Worm (Caenorhabditis elegans): ENCODE data around the gene kvs-1.

The kvs-1 gene

ce11 chrX:7703863-7704262 is 3.1 kb downstream of the kvs-1 start:
- no peak for TF ChIP-seq fkh-10 (GFP tag; optimal IDR thresholded peaks at IDR 0.05)
- TF ChIP-seq hlh-17 (GFP tag; optimal IDR thresholded peaks at IDR 0.05; ENCODE audit: borderline replicate concordance), result no peak
- TF ChIP-seq fos-1 (tag; optimal IDR thresholded peaks at IDR 0.05), result no peak
- no peak for TF ChIP-seq efl-1 (optimal IDR thresholded peaks at IDR 0.05)
- peak in 1 of 2 experiments; percentile 51 for TF ChIP-seq efl-1 (GFP tag; optimal IDR thresholded peaks at IDR 0.05 in 1 of 2)

DNA sequence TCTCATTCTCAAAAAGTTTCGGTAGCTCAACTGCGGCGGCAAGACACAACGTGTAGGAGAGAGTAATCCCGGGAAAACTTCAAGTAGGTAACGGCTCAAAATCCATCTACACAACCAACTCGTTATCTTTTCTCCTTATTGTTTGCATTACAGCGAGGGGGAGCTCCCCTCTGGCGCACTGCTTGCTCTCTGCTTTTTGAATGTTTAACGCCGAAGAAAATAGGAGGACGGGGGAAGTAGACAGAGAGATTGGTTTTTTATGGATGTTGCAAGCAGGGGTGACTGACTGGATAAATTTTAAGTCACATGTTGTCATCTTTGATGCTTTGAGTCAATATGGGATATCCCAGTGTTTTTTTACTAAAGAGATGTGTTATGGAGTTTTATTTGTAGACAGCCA is 17.4 kb downstream of the kvs-1 start:
- TF ChIP-seq ztf-11 (tag; optimal IDR thresholded peaks at IDR 0.05), result no peak
- no peak for TF ChIP-seq ztf-4 (tag; optimal IDR thresholded peaks at IDR 0.05)
- no peak for TF ChIP-seq ces-1 (GFP tag; optimal IDR thresholded peaks at IDR 0.05)
- TF ChIP-seq tbx-2 (tag; optimal IDR thresholded peaks at IDR 0.05), result peak; percentile 9
- peak; percentile 11 for TF ChIP-seq dsc-1 (tag; optimal IDR thresholded peaks at IDR 0.05)
- no peak for TF ChIP-seq efl-1 (optimal IDR thresholded peaks at IDR 0.05)
- peak in 1 of 2 experiments; percentile 13 for TF ChIP-seq efl-1 (GFP tag; optimal IDR thresholded peaks at IDR 0.05 in 1 of 2)
- peak; percentile 51 for TF ChIP-seq lin-14 (GFP tag; optimal IDR thresholded peaks at IDR 0.05)

- TF ChIP-seq swsn-7 (tag; optimal IDR thresholded peaks at IDR 0.05), result no peak
- TF ChIP-seq blmp-1 (tag; optimal IDR thresholded peaks at IDR 0.05), result no peak
- no peak for TF ChIP-seq mep-1 (tag; optimal IDR thresholded peaks at IDR 0.05)
- no peak for TF ChIP-seq unc-30 (tag; optimal IDR thresholded peaks at IDR 0.05)
- no peak for TF ChIP-seq unc-98 (GFP tag; IDR thresholded peaks at IDR 0.05)
- no peak for TF ChIP-seq C16A3.4 (tag; optimal IDR thresholded peaks at IDR 0.05)
- no peak for TF ChIP-seq nhr-11 (tag; optimal IDR thresholded peaks at IDR 0.05)
- TF ChIP-seq lin-14 (GFP tag; optimal IDR thresholded peaks at IDR 0.05), result no peak
- TF ChIP-seq C04F5.9 (tag; optimal IDR thresholded peaks at IDR 0.05), result no peak
- TF ChIP-seq fkh-8 (tag; optimal IDR thresholded peaks at IDR 0.05), result no peak
Measured at ce11 chrX:7689119-7689518, 17.8 kb downstream of the kvs-1 start, which contains the start of gene clik-2. Gene clik-2, minus strand, starts transcription at chrX:7689219.

ce11 chrX:7681965-7682946 is 24.7 kb downstream of the kvs-1 start, which contains the start of gene unc-18:
Gene unc-18, plus strand, starts transcription at chrX:7682896.
- TF ChIP-seq tbx-2 (tag; optimal IDR thresholded peaks at IDR 0.05) (no peak), swsn-7 (tag; optimal IDR thresholded peaks at IDR 0.05) (peak; percentile 20), jun-1 (tag; optimal IDR thresholded peaks at IDR 0.05) (no peak), F16B12.6 (tag; optimal IDR thresholded peaks at IDR 0.05) (peak; percentile 73), fkh-10 (GFP tag; optimal IDR thresholded peaks at IDR 0.05) (peak; percentile 34), egl-13 (tag; optimal IDR thresholded peaks at IDR 0.05) (peak; percentile 58), tlp-1 (tag; optimal IDR thresholded peaks at IDR 0.05) (no peak), nhr-11 (tag; optimal IDR thresholded peaks at IDR 0.05) (no peak), skn-1 (tag; optimal IDR thresholded peaks at IDR 0.05) (peak; percentile 24), nhr-71 (tag; optimal IDR thresholded peaks at IDR 0.05) (peak; percentile 21), lin-15B (tag; optimal IDR thresholded peaks at IDR 0.05) (no peak), xbp-1 (tag; optimal IDR thresholded peaks at IDR 0.05) (peak; percentile 24), efl-1 (optimal IDR thresholded peaks at IDR 0.05) (no peak), efl-1 (GFP tag; optimal IDR thresholded peaks at IDR 0.05 in 1 of 2) (peak in 1 of 2 experiments; percentile 33), zag-1 (tag; optimal IDR thresholded peaks at IDR 0.05) (no peak), lin-39 (tag; optimal IDR thresholded peaks at IDR 0.05) (no peak), fos-1 (tag; optimal IDR thresholded peaks at IDR 0.05) (no peak), lir-3 (tag; optimal IDR thresholded peaks at IDR 0.05; ENCODE audit: poor library complexity) (no peak), unc-86 (tag; optimal IDR thresholded peaks at IDR 0.05) (peak; percentile 36), isw-1 (GFP tag; IDR thresholded peaks at IDR 0.05) (peak; percentile 9; the same call in 1 of the 2 replicates), Y116A8C.19 (tag; optimal IDR thresholded peaks at IDR 0.05; ENCODE audit: borderline replicate concordance) (no peak), ama-1 (optimal IDR thresholded peaks at IDR 0.05) (no peak), aly-2 (tag; optimal IDR thresholded peaks at IDR 0.05) (no peak), fkh-8 (tag; optimal IDR thresholded peaks at IDR 0.05) (peak; percentile 57), lin-14 (GFP tag; optimal IDR thresholded peaks at IDR 0.05) (peak; percentile 79), blmp-1 (tag; optimal IDR thresholded peaks at IDR 0.05) (no peak), ztf-11 (tag; optimal IDR thresholded peaks at IDR 0.05) (no peak), ceh-88 (GFP tag; IDR thresholded peaks at IDR 0.05) (no peak), mab-9 (GFP tag; IDR thresholded peaks at IDR 0.05) (no peak), lsy-2 (tag; optimal IDR thresholded peaks at IDR 0.05) (peak; percentile 9 to 26), ceh-82 (tag; optimal IDR thresholded peaks at IDR 0.05) (peak; percentile 18 to 40 (median 35)), lin-35 (GFP tag; optimal IDR thresholded peaks at IDR 0.05) (peak; percentile 30 to 38), elt-3 (tag; optimal IDR thresholded peaks at IDR 0.05) (peak in 2 of 6 experiments; percentile 5 to 29), mep-1 (tag; optimal IDR thresholded peaks at IDR 0.05) (no peak), efl-3 (GFP tag; optimal IDR thresholded peaks at IDR 0.05) (no peak)

Measured in whole organism, L1 larva.